Worm (Caenorhabditis elegans): ENCODE results near the gene rfp-1.

Gene rfp-1

DNA sequence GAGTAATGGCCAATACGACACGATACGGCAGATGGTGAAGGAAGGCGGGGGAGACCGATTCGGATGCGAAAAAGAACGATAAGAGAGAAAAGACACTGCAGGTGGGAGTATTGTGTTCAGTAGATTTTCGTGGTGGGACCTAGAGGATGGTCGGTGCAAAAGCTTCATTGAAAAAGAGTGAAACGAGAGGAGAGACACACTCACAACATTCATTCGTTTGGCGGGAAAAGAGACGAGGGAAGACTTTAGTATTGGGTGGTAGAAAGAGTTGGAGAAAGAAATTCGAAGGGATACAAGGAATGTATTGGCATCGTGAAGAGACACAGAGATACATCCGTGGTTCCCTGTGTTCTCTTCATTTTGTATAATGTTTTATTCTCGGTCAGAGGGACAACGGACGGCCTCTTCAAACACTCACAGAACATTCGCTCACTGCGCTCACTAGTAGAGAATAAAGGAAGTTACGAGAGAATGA lies 2.0 kb upstream of the rfp-1 start:
- no peak for TF ChIP-seq klf-2 (GFP tag; conservative IDR thresholded peaks at IDR 0.05)
- TF ChIP-seq ztf-23 (GFP tag; IDR thresholded peaks at IDR 0.05), result no peak
- no peak for TF ChIP-seq med-1 (GFP tag; optimal IDR thresholded peaks at IDR 0.05; ENCODE audit: insufficient read depth)
- no peak for TF ChIP-seq tab-1 (GFP tag; IDR thresholded peaks at IDR 0.05)
- peak; percentile 67 for TF ChIP-seq cog-1 (tag; optimal IDR thresholded peaks at IDR 0.05)
- TF ChIP-seq flt-1 (GFP tag; IDR thresholded peaks at IDR 0.05), result peak; percentile 68
- TF ChIP-seq T22C8.4 (GFP tag; IDR thresholded peaks at IDR 0.05), result no peak
- no peak for TF ChIP-seq ref-1 (GFP tag; conservative IDR thresholded peaks at IDR 0.05)
- peak; percentile 27; the same call in 1 of the 2 replicates for TF ChIP-seq ztf-29 (GFP tag; IDR thresholded peaks at IDR 0.05)

DNA sequence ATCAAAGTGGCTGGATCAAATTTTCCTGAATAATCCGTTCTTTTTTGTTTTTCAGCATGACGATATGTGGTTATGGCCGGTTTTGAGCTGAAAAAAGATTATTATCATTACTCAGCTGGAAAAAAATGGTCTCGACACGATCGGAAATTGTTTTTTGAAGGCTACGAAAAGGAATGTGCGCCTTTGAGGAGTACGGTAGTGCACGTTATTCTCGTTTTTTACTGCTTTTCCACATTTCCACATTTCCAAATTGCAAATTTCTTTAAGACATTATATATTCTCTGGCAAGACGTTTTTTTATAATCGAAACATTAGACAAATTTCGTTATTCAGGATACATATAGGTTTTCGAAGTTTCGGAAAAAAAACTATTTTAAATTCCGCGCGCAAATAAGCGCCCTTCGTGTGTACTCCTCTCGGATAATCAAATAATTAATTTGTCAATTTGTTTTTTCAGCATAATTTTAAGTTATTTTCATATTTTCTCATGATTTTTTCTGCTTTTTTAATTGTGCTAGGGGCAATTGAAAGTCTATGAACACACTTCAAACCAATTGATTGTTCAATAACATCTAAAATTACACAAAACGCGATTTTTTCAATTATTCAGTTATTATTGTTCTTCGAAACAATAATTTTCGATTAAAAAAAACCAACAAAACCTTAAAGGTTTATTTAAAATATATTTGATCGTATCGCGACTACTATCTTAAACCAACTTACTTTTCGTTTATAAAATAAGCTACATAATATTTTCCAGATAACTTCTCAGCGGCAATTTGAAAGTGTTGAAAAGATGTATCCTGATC lies 5.0 kb downstream of the rfp-1 start, which contains the start of gene R05D3.3:
Gene R05D3.3 (plus strand): TSS at position 759 of the 809 bp plus-strand sequence.
- TF ChIP-seq med-1 (GFP tag; optimal IDR thresholded peaks at IDR 0.05; ENCODE audit: insufficient read depth), result no peak
- TF ChIP-seq ztf-23 (GFP tag; IDR thresholded peaks at IDR 0.05), result no peak
- TF ChIP-seq T22C8.4 (GFP tag; IDR thresholded peaks at IDR 0.05), result no peak
- no peak for TF ChIP-seq klf-2 (GFP tag; conservative IDR thresholded peaks at IDR 0.05)

- TF ChIP-seq tab-1 (GFP tag; IDR thresholded peaks at IDR 0.05), result no peak
- TF ChIP-seq T22C8.4 (GFP tag; IDR thresholded peaks at IDR 0.05), result no peak
- TF ChIP-seq klf-2 (GFP tag; conservative IDR thresholded peaks at IDR 0.05), result no peak
- TF ChIP-seq med-1 (GFP tag; optimal IDR thresholded peaks at IDR 0.05; ENCODE audit: insufficient read depth), result no peak
- no peak for TF ChIP-seq ztf-23 (GFP tag; IDR thresholded peaks at IDR 0.05)
- no peak for TF ChIP-seq ztf-29 (GFP tag; IDR thresholded peaks at IDR 0.05)
- no peak for TF ChIP-seq ref-1 (GFP tag; conservative IDR thresholded peaks at IDR 0.05)
- no peak for TF ChIP-seq cog-1 (tag; optimal IDR thresholded peaks at IDR 0.05)
- no peak for TF ChIP-seq flt-1 (GFP tag; IDR thresholded peaks at IDR 0.05)
Observed at ce11 chrIII:8368619-8369018, 10.2 kb downstream of the rfp-1 start, which contains the start of gene R05D3.9. R05D3.9 (minus strand) TSS chrIII:8368719.

ce11 chrIII:8369172-8369571 lies 10.8 kb downstream of the rfp-1 start:
- TF ChIP-seq med-1 (GFP tag; optimal IDR thresholded peaks at IDR 0.05; ENCODE audit: insufficient read depth) (no peak), flt-1 (GFP tag; IDR thresholded peaks at IDR 0.05) (no peak), T22C8.4 (GFP tag; IDR thresholded peaks at IDR 0.05) (no peak), klf-2 (GFP tag; conservative IDR thresholded peaks at IDR 0.05) (no peak), ztf-29 (GFP tag; IDR thresholded peaks at IDR 0.05) (no peak), cog-1 (tag; optimal IDR thresholded peaks at IDR 0.05) (no peak), ztf-23 (GFP tag; IDR thresholded peaks at IDR 0.05) (no peak), tab-1 (GFP tag; IDR thresholded peaks at IDR 0.05) (no peak), ref-1 (GFP tag; conservative IDR thresholded peaks at IDR 0.05) (no peak)

DNA sequence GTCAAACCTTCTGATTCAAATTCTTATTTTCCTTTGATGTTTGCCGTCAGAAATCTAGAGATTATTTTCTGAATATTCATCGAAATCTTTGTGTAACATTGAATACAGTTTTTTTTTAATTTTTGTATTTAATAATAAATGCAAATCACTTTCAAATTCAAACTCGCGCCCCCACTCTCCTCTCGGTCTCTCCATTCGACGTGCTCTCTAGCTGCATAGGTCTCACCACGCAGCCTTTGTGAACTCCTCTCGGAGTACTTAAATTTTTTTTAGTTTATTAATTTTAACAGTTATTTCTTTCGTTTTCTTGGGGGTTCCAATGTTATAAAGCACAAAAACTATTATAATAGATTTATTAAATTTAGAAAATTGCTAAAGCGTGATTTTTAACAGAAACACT lies 11.8 kb downstream of the rfp-1 start:
- TF ChIP-seq ztf-29 (GFP tag; IDR thresholded peaks at IDR 0.05) (no peak), cog-1 (tag; optimal IDR thresholded peaks at IDR 0.05) (no peak), T22C8.4 (GFP tag; IDR thresholded peaks at IDR 0.05) (no peak), ztf-23 (GFP tag; IDR thresholded peaks at IDR 0.05) (no peak), flt-1 (GFP tag; IDR thresholded peaks at IDR 0.05) (no peak), ref-1 (GFP tag; conservative IDR thresholded peaks at IDR 0.05) (no peak), klf-2 (GFP tag; conservative IDR thresholded peaks at IDR 0.05) (no peak), tab-1 (GFP tag; IDR thresholded peaks at IDR 0.05) (no peak), med-1 (GFP tag; optimal IDR thresholded peaks at IDR 0.05; ENCODE audit: insufficient read depth) (no peak)

DNA sequence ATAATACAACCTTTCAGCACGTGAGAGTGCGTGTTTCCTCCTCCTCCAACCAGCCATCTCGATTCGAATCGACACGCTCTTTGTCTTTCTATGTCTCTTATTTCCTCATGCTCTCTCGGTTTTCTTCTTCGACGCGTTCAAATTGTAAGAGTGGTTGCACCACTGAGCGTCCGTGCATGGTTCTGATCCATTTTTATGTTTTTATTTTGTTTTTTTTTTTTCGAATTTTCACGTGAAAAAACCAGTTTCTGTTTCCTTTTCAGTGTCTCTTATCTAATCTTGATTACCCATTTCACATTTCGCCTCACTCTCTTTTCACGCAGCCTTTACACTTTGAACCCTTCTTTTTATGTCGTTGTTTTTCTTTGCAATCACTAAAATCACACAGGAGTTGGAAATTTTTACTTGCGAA lies 12.4 kb downstream of the rfp-1 start:
- TF ChIP-seq ref-1 (GFP tag; conservative IDR thresholded peaks at IDR 0.05), result no peak
- no peak for TF ChIP-seq ztf-23 (GFP tag; IDR thresholded peaks at IDR 0.05)
- TF ChIP-seq tab-1 (GFP tag; IDR thresholded peaks at IDR 0.05), result no peak
- TF ChIP-seq cog-1 (tag; optimal IDR thresholded peaks at IDR 0.05), result no peak
- no peak for TF ChIP-seq T22C8.4 (GFP tag; IDR thresholded peaks at IDR 0.05)

ce11 chrIII:8371595-8372305 lies 13.3 kb downstream of the rfp-1 start, which contains the start of gene lmbr-1:
lmbr-1 (plus strand) TSS chrIII:8372255.
- no peak for TF ChIP-seq flt-1 (GFP tag; IDR thresholded peaks at IDR 0.05)
- TF ChIP-seq ztf-29 (GFP tag; IDR thresholded peaks at IDR 0.05), result no peak

DNA sequence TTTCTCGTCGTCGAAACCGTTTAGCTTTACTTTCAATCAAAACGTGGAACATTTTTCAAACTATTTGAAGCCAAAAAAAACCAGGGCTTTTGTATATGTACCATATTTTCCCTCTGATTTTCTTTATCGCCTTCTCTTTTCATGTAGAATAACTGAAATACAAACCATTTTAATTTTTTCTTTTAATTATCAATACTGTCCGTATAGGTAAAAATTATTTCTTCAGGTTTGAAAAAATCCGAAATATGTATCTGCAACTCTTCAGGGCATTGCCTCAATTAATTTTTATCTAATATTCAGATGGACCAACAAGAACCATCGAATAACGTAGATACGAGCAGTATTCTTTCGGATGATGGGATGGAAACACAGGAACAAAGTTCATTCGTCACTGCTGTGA lies 16.6 kb downstream of the rfp-1 start, which contains the start of gene met-2:
Gene met-2 (plus strand): TSS at position 301 of the 400 bp plus-strand sequence.
- no peak for TF ChIP-seq ztf-29 (GFP tag; IDR thresholded peaks at IDR 0.05)
- TF ChIP-seq T22C8.4 (GFP tag; IDR thresholded peaks at IDR 0.05), result no peak
- no peak for TF ChIP-seq ztf-23 (GFP tag; IDR thresholded peaks at IDR 0.05)
- TF ChIP-seq cog-1 (tag; optimal IDR thresholded peaks at IDR 0.05), result no peak
- no peak for TF ChIP-seq med-1 (GFP tag; optimal IDR thresholded peaks at IDR 0.05; ENCODE audit: insufficient read depth)
- TF ChIP-seq ref-1 (GFP tag; conservative IDR thresholded peaks at IDR 0.05), result no peak
- no peak for TF ChIP-seq tab-1 (GFP tag; IDR thresholded peaks at IDR 0.05)
- TF ChIP-seq klf-2 (GFP tag; conservative IDR thresholded peaks at IDR 0.05), result no peak
- TF ChIP-seq flt-1 (GFP tag; IDR thresholded peaks at IDR 0.05), result no peak

DNA sequence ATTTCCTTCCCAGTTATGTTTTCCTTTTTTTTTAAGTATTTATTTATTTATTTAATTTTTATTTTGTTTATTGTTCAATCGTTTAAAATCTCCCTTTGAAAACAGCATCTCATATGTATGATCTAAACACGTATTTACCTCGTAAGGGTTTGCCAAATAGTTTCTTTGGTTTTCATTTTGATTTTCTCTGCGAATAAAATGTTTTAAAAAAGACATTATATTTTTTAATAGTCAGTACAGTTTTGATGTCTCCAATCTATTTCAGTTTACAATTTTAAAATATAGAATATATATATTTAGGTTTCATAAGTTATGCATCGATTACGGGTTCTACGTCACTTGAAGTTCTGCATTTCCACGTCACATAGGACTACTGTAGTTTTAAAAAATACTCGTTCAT lies 22.2 kb downstream of the rfp-1 start, which contains the start of gene R05D3.12:
Gene R05D3.12 (plus strand): TSS at position 301 of the 400 bp plus-strand sequence.
- TF ChIP-seq tab-1 (GFP tag; IDR thresholded peaks at IDR 0.05), result no peak
- TF ChIP-seq T22C8.4 (GFP tag; IDR thresholded peaks at IDR 0.05), result no peak
- TF ChIP-seq ref-1 (GFP tag; conservative IDR thresholded peaks at IDR 0.05), result no peak
- TF ChIP-seq klf-2 (GFP tag; conservative IDR thresholded peaks at IDR 0.05), result no peak
- no peak for TF ChIP-seq med-1 (GFP tag; optimal IDR thresholded peaks at IDR 0.05; ENCODE audit: insufficient read depth)
- TF ChIP-seq flt-1 (GFP tag; IDR thresholded peaks at IDR 0.05), result no peak
- no peak for TF ChIP-seq ztf-23 (GFP tag; IDR thresholded peaks at IDR 0.05)
- no peak for TF ChIP-seq ztf-29 (GFP tag; IDR thresholded peaks at IDR 0.05)
- no peak for TF ChIP-seq cog-1 (tag; optimal IDR thresholded peaks at IDR 0.05)
